Fruit fly (Drosophila melanogaster): Measurements from ENCODE around the gene COX5A.
A peak's percentile ranks its signal among the peaks of the same experiment; 100 is the strongest.

COX5A gene

DNA sequence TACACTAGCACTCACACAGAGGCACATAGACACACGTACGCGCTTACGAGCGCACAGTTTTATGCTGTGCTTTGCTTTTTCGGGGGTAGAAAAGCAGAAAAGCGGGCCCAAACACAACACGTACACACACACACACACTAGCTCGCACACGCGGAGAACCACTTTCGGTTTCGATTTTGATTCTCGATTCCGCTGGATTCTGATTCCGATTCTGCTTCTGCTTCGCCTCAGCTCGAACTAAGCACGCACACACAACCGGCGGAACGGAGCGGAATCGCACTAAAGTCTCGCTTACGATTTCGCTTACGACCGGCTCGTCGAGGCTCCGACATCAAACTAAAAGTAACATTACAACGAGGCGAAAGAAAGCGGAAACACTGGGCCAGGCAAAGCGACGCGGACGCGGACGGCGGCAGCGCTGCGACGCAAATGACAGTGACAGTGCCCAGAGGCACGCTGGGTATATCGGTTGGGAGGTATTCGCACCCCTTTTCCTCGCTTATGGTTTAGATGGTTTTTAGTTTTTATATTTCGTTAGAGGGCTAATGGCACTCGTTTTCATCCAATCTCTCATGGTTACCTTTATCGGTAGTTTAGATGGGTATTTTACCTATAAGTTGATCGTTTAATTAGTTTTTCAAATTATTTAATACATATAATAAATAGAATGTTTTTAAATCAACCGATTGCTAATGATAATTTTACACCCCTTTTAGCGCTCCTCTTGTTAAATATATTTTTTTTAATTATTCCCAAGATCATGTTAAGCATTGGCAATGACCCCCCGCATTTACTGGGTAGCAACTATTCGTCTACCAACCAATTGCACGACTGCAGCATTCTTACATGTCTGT lies 40.9 kb upstream of the COX5A start (continued):
- peak; percentile 51 for TF ChIP-seq HHEX (GFP tag; optimal IDR thresholded peaks at IDR 0.05)
- TF ChIP-seq Stat92E (GFP tag; optimal IDR thresholded peaks at IDR 0.05) = peak in 1 of 3 experiments; percentile 74
- peak; percentile 57 for TF ChIP-seq sug (tag; optimal IDR thresholded peaks at IDR 0.05)
- no peak for TF ChIP-seq Rx (GFP tag; IDR thresholded peaks at IDR 0.05)
- peak; percentile 75 for TF ChIP-seq her (GFP tag; optimal IDR thresholded peaks at IDR 0.05)
- TF ChIP-seq CG13296 (GFP tag; optimal IDR thresholded peaks at IDR 0.05) = peak; percentile 41
- peak; percentile 60 for TF ChIP-seq Sox102F (GFP tag; optimal IDR thresholded peaks at IDR 0.05)
- TF ChIP-seq Meics (GFP tag; optimal IDR thresholded peaks at IDR 0.05) = peak; percentile 66
- TF ChIP-seq NK7.1 (GFP tag; optimal IDR thresholded peaks at IDR 0.05) = no peak
- no peak for TF ChIP-seq ham (GFP tag; IDR thresholded peaks at IDR 0.05)
- peak; percentile 44 for TF ChIP-seq CG18599 (GFP tag; optimal IDR thresholded peaks at IDR 0.05)
- TF ChIP-seq CG2202 (tag; optimal IDR thresholded peaks at IDR 0.05) = no peak
- peak; percentile 57 for TF ChIP-seq Fer1 (GFP tag; optimal IDR thresholded peaks at IDR 0.05)
- TF ChIP-seq run (tag; optimal IDR thresholded peaks at IDR 0.05) = no peak
- TF ChIP-seq CG1233 (GFP tag; optimal IDR thresholded peaks at IDR 0.05) = peak; percentile 56
- TF ChIP-seq Myb (GFP tag; optimal IDR thresholded peaks at IDR 0.05) = no peak
- peak; percentile 59 for TF ChIP-seq NC2β (GFP tag; optimal IDR thresholded peaks at IDR 0.05)
- peak; percentile 0 for TF ChIP-seq CG17802 (tag; optimal IDR thresholded peaks at IDR 0.05)
- peak; percentile 40 for TF ChIP-seq CG2116 (GFP tag; optimal IDR thresholded peaks at IDR 0.05)
- TF ChIP-seq CG9609 (GFP tag; optimal IDR thresholded peaks at IDR 0.05) = peak; percentile 24
- peak; percentile 33; the same call in 1 of the 2 replicates for TF ChIP-seq CG6689 (GFP tag; IDR thresholded peaks at IDR 0.05)
- peak; percentile 6 for TF ChIP-seq psq (GFP tag; optimal IDR thresholded peaks at IDR 0.05)
- peak; percentile 65 for TF ChIP-seq CG3281 (GFP tag; optimal IDR thresholded peaks at IDR 0.05)
- TF ChIP-seq esg (GFP tag; conservative IDR thresholded peaks at IDR 0.05) = peak; percentile 59
- no peak for TF ChIP-seq inv (GFP tag; IDR thresholded peaks at IDR 0.05; ENCODE audit: partially characterized antibody)
- TF ChIP-seq CG13424 (tag; optimal IDR thresholded peaks at IDR 0.05) = peak; percentile 81
- TF ChIP-seq CG13775 (GFP tag; optimal IDR thresholded peaks at IDR 0.05) = peak; percentile 88
- peak; percentile 18 for TF ChIP-seq sima (GFP tag; optimal IDR thresholded peaks at IDR 0.05)
- peak; percentile 48 for TF ChIP-seq danr (GFP tag; IDR thresholded peaks at IDR 0.05)
- TF ChIP-seq repo (GFP tag; optimal IDR thresholded peaks at IDR 0.05) = peak; percentile 13
- TF ChIP-seq CG34422 (GFP tag; IDR thresholded peaks at IDR 0.05) = peak; percentile 84; the same call in 2 of the 3 replicates
- 0 out of 2 replicates have a peak, but pooled peaks have one; percentile 27 for TF ChIP-seq unc-4 (GFP tag; IDR thresholded peaks at IDR 0.05; ENCODE audit: partially characterized antibody)
- TF ChIP-seq C15 (GFP tag; IDR thresholded peaks at IDR 0.05) = no peak
- TF ChIP-seq CG31224 (GFP tag; IDR thresholded peaks at IDR 0.05) = no peak
- TF ChIP-seq lbe (GFP tag; optimal IDR thresholded peaks at IDR 0.05) = no peak
- peak; percentile 51 for TF ChIP-seq CG10267 (tag; optimal IDR thresholded peaks at IDR 0.05)
- peak; percentile 19 for TF ChIP-seq ttk (GFP tag; IDR thresholded peaks at IDR 0.05)
- TF ChIP-seq az2 (GFP tag; optimal IDR thresholded peaks at IDR 0.05) = peak; percentile 80
- peak in 1 of 2 experiments; percentile 61 for TF ChIP-seq dpn (GFP tag; optimal IDR thresholded peaks at IDR 0.05)
- peak; percentile 31 for TF ChIP-seq Lhr (GFP tag; optimal IDR thresholded peaks at IDR 0.05)
- no peak for TF ChIP-seq CG17612 (GFP tag; IDR thresholded peaks at IDR 0.05)
- peak; percentile 4 for TF ChIP-seq CG8478 (optimal IDR thresholded peaks at IDR 0.05)
- no peak for TF ChIP-seq Tbp (GFP tag; optimal IDR thresholded peaks at IDR 0.05)
- TF ChIP-seq twi (tag; optimal IDR thresholded peaks at IDR 0.05) = peak; percentile 43
- peak; percentile 54 for TF ChIP-seq CG4707 (GFP tag; optimal IDR thresholded peaks at IDR 0.05)
- TF ChIP-seq Sry-β (GFP tag; optimal IDR thresholded peaks at IDR 0.05) = no peak
- TF ChIP-seq CG4404 (GFP tag; IDR thresholded peaks at IDR 0.05) = peak; percentile 58; the same call in 1 of the 2 replicates
- TF ChIP-seq Atf6 (GFP tag; IDR thresholded peaks at IDR 0.05) = no peak; the same call in 1 of the 2 replicates
- TF ChIP-seq Xbp1 (GFP tag; optimal IDR thresholded peaks at IDR 0.05) = peak; percentile 74

Measured in whole organism, embryonic.